Worm (Caenorhabditis elegans): ENCODE results near the gene saps-1.

ce11 chrII:11333846-11334638, 36.6 kb downstream of the saps-1 start:
- TF ChIP-seq him-1 (tag; optimal IDR thresholded peaks at IDR 0.05) (no peak), dao-5 (tag; optimal IDR thresholded peaks at IDR 0.05) (no peak), W03F9.2 (tag; optimal IDR thresholded peaks at IDR 0.05) (no peak)

All from whole organism, L4/young adult.